Fruit fly (Drosophila melanogaster): Measurements from ENCODE around the gene nanos.

Gene nanos

dm6 chr3R:19166077-19166778, 9.2 kb downstream of the nanos start:
- TF ChIP-seq tai (GFP tag; optimal IDR thresholded peaks at IDR 0.05) (no peak), Sp1 (GFP tag; optimal IDR thresholded peaks at IDR 0.05) (peak; percentile 19), Hnf4 (GFP tag; optimal IDR thresholded peaks at IDR 0.05) (no peak), lola (GFP tag; optimal IDR thresholded peaks at IDR 0.05) (no peak), Rel (GFP tag; optimal IDR thresholded peaks at IDR 0.05) (no peak), Rel (tag; optimal IDR thresholded peaks at IDR 0.05) (peak; percentile 17), N (GFP tag; optimal IDR thresholded peaks at IDR 0.05) (no peak), woc (GFP tag; optimal IDR thresholded peaks at IDR 0.05) (peak; percentile 32), psq (GFP tag; optimal IDR thresholded peaks at IDR 0.05) (peak; percentile 65), Hr78 (GFP tag; optimal IDR thresholded peaks at IDR 0.05) (no peak), usp (GFP tag; optimal IDR thresholded peaks at IDR 0.05) (no peak), HLH106 (tag; optimal IDR thresholded peaks at IDR 0.05) (peak; percentile 2), brk (GFP tag; optimal IDR thresholded peaks at IDR 0.05) (peak; percentile 15), ey (GFP tag; optimal IDR thresholded peaks at IDR 0.05) (peak; percentile 27), fru (GFP tag; optimal IDR thresholded peaks at IDR 0.05) (peak; percentile 47), CG9705 (GFP tag; optimal IDR thresholded peaks at IDR 0.05) (no peak)

- TF ChIP-seq Hr83 (GFP tag; optimal IDR thresholded peaks at IDR 0.05; ENCODE audit: poor library complexity, severe bottlenecking) (no peak), sv (GFP tag; optimal IDR thresholded peaks at IDR 0.05) (no peak), pan (optimal IDR thresholded peaks at IDR 0.05) (no peak), dl (GFP tag; optimal IDR thresholded peaks at IDR 0.05; ENCODE audit: insufficient read depth in 1 of 2, partially characterized antibody in 2 of 2) (no peak), OdsH (GFP tag; optimal IDR thresholded peaks at IDR 0.05) (no peak), GATAd (GFP tag; optimal IDR thresholded peaks at IDR 0.05) (no peak)
Measured at dm6 chr3R:19167521-19167920, 10.5 kb downstream of the nanos start.

dm6 chr3R:19174512-19174911, 17.5 kb downstream of the nanos start:
- TF ChIP-seq usp (GFP tag; optimal IDR thresholded peaks at IDR 0.05) (no peak), foxo (GFP tag; optimal IDR thresholded peaks at IDR 0.05) (no peak), Myc (optimal IDR thresholded peaks at IDR 0.05) (no peak), CrebA (GFP tag; optimal IDR thresholded peaks at IDR 0.05; ENCODE audit: borderline replicate concordance) (no peak), pan (optimal IDR thresholded peaks at IDR 0.05) (no peak)

dm6 chr3R:19176700-19177099, 19.7 kb downstream of the nanos start, which contains the start of gene CG14282:
TSS of gene CG14282 (plus strand) at chr3R:19177000.
- no peak for TF ChIP-seq psq (GFP tag; optimal IDR thresholded peaks at IDR 0.05)

- TF ChIP-seq h (GFP tag; optimal IDR thresholded peaks at IDR 0.05) (peak; percentile 82), GATAd (GFP tag; optimal IDR thresholded peaks at IDR 0.05) (peak; percentile 7), CG9705 (GFP tag; optimal IDR thresholded peaks at IDR 0.05) (no peak), N (GFP tag; optimal IDR thresholded peaks at IDR 0.05) (no peak), woc (GFP tag; optimal IDR thresholded peaks at IDR 0.05) (peak; percentile 27), fru (GFP tag; optimal IDR thresholded peaks at IDR 0.05) (peak; percentile 90), Sp1 (GFP tag; optimal IDR thresholded peaks at IDR 0.05) (peak; percentile 54), usp (GFP tag; optimal IDR thresholded peaks at IDR 0.05) (no peak), rgr (GFP tag; optimal IDR thresholded peaks at IDR 0.05) (peak; percentile 72), OdsH (GFP tag; optimal IDR thresholded peaks at IDR 0.05) (peak; percentile 64), brk (GFP tag; optimal IDR thresholded peaks at IDR 0.05) (peak; percentile 80), Dfd (GFP tag; optimal IDR thresholded peaks at IDR 0.05) (no peak), CrebA (GFP tag; optimal IDR thresholded peaks at IDR 0.05; ENCODE audit: borderline replicate concordance) (peak; percentile 32), psq (GFP tag; optimal IDR thresholded peaks at IDR 0.05) (peak; percentile 77), jim (GFP tag; optimal IDR thresholded peaks at IDR 0.05) (no peak), Hr83 (GFP tag; optimal IDR thresholded peaks at IDR 0.05; ENCODE audit: poor library complexity, severe bottlenecking) (no peak), Hnf4 (GFP tag; optimal IDR thresholded peaks at IDR 0.05) (peak; percentile 78), sage (GFP tag; optimal IDR thresholded peaks at IDR 0.05) (peak; percentile 30), Rel (GFP tag; optimal IDR thresholded peaks at IDR 0.05) (no peak), Rel (tag; optimal IDR thresholded peaks at IDR 0.05) (peak; percentile 39), sv (GFP tag; optimal IDR thresholded peaks at IDR 0.05) (peak; percentile 10), dsf (GFP tag; optimal IDR thresholded peaks at IDR 0.05; ENCODE audit: borderline replicate concordance) (peak; percentile 39), foxo (GFP tag; optimal IDR thresholded peaks at IDR 0.05) (peak in 1 of 2 experiments; percentile 62), Vsx2 (GFP tag; optimal IDR thresholded peaks at IDR 0.05; ENCODE audit: partially characterized antibody) (peak; percentile 20), Hr78 (GFP tag; optimal IDR thresholded peaks at IDR 0.05) (no peak), lola (GFP tag; optimal IDR thresholded peaks at IDR 0.05) (no peak), Mio (GFP tag; optimal IDR thresholded peaks at IDR 0.05) (no peak), dmrt93B (GFP tag; optimal IDR thresholded peaks at IDR 0.05) (no peak), br (GFP tag; optimal IDR thresholded peaks at IDR 0.05) (peak; percentile 64), CG32264 (GFP tag; optimal IDR thresholded peaks at IDR 0.05) (peak; percentile 54), dl (GFP tag; optimal IDR thresholded peaks at IDR 0.05; ENCODE audit: insufficient read depth in 1 of 2, partially characterized antibody in 2 of 2) (no peak), tai (GFP tag; optimal IDR thresholded peaks at IDR 0.05) (peak; percentile 78), ey (GFP tag; optimal IDR thresholded peaks at IDR 0.05) (peak; percentile 68), Jra (GFP tag; optimal IDR thresholded peaks at IDR 0.05) (peak; percentile 47), HLH106 (tag; optimal IDR thresholded peaks at IDR 0.05) (peak; percentile 52)
Measured at dm6 chr3R:19180263-19180893, 23.3 kb downstream of the nanos start, which contains the start of the genes CG5555 and myd. TSS of gene CG5555 (minus strand) at chr3R:19180538. TSS of gene myd (plus strand) at chr3R:19180659.
